Worm (Caenorhabditis elegans) whole organism, L4 larva: ENCODE measurements around the gene fbxa-220.

ENCODE experiments used
- lin-38 ChIP-seq: fragments of 200-800 bp; sonication (Bioruptor generic); IDR thresholded peaks from 2 replicates; pipeline ENCODE4 v1.3.6; 2022; ENCODE audit warnings: missing genetic modification reagents, missing genetic modification characterization, missing compliant biosample characterization
- lir-3 ChIP-seq: sonication (generic microtip); optimal IDR thresholded peaks from 2 replicates; lab custom pipeline; 2016; ENCODE audit warnings: mild to moderate bottlenecking, missing genetic modification characterization, missing compliant biosample characterization
- mdl-1 ChIP-seq, 2 experiments: fragments of 150-350 bp in 1 of 2; sonication (generic microtip) in 1 of 2; optimal IDR thresholded peaks; 2 replicates each; lab custom pipeline; 2014 to 2017; ENCODE audit warnings: missing biosample characterization in 2 of 2, missing genetic modification characterization in 2 of 2
- nhr-28 ChIP-seq: fragments of 150-350 bp; optimal IDR thresholded peaks from 2 replicates; lab custom pipeline; 2014; ENCODE audit warnings: missing biosample characterization, missing genetic modification characterization

DNA sequence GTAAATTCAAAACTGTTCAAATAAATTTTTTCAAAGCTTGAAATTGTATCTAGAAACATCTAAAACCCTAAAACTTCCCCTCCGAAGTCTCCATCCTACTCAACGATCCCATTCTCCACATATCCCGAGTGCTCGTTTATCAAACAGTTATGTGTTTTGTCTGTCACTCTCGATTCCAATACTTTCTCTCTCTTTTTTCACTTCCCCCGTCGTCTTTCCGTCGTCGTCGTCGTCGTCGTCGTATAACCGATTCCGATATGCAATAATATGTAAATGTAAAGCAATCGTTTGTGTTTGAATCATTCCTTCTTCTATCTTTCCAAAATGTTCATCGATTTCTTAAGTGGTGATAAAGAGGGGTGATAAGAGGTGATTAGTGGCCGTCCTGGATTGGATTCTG lies 35.7 kb downstream of the fbxa-220 start:
- TF ChIP-seq mdl-1 (tag; optimal IDR thresholded peaks at IDR 0.05; lab: Kevin White, UChicago) (no peak), lin-38 (no peak), nhr-28 (no peak), lir-3 (no peak)
